Worm (Caenorhabditis elegans) whole organism, L4 larva: Measurements from ENCODE around the gene fbxa-135.

Source experiments
- F10B5.3 ChIP-seq: sonication (generic microtip); optimal IDR thresholded peaks from 2 replicates; lab custom pipeline; 2016; ENCODE audit warnings: mild to moderate bottlenecking, missing genetic modification characterization, missing compliant biosample characterization
- fkh-10 ChIP-seq: fragments of 150-350 bp; optimal IDR thresholded peaks from 2 replicates; lab custom pipeline; 2014; ENCODE audit warnings: missing biosample characterization, missing genetic modification reagents, missing genetic modification characterization
- lin-38 ChIP-seq: fragments of 200-800 bp; sonication (Bioruptor generic); IDR thresholded peaks from 2 replicates; pipeline ENCODE4 v1.3.6; 2022; ENCODE audit warnings: missing genetic modification reagents, missing genetic modification characterization, missing compliant biosample characterization
- mep-1 ChIP-seq: fragments of 150-350 bp; sonication (generic microtip); optimal IDR thresholded peaks from 3 replicates; lab custom pipeline; 2014; ENCODE audit warnings: missing biosample characterization, missing genetic modification characterization
- nhr-25 ChIP-seq: sonication (generic microtip); optimal IDR thresholded peaks from 2 replicates; lab custom pipeline; 2017; ENCODE audit warnings: missing genetic modification characterization, mild to moderate bottlenecking, missing compliant biosample characterization, antibody characterized with exemption, moderate library complexity, borderline replicate concordance; ENCODE audit not compliant: insufficient read depth
- nhr-42 ChIP-seq: fragments of 200-800 bp; sonication (Bioruptor generic); IDR thresholded peaks from 2 replicates; pipeline ENCODE4 v1.3.6; 2022; ENCODE audit warnings: missing genetic modification characterization, missing compliant biosample characterization

ce11 chrV:15444615-15445014 is 42.6 kb downstream of the fbxa-135 start, which contains the start of gene T26H5.9:
- TF ChIP-seq fkh-10 (no peak), nhr-25 (tag; lab: Kevin White, UChicago) (no peak), mep-1 (no peak), F10B5.3 (tag; lab: Kevin White, UChicago) (no peak), nhr-42 (GFP tag; lab: Robert Waterston, UW) (no peak), lin-38 (no peak)
